Worm (Caenorhabditis elegans) whole organism, late embryonic: ENCODE data around the gene srxa-11.

ENCODE experiments used
- C08G9.2 ChIP-seq: sonication (generic microtip); optimal IDR thresholded peaks from 2 replicates; lab custom pipeline; 2016; ENCODE audit warnings: mild to moderate bottlenecking, missing genetic modification characterization, moderate library complexity, missing compliant biosample characterization
- C38D4.7 ChIP-seq: fragments of 200-800 bp; sonication (Bioruptor generic); optimal IDR thresholded peaks from 2 replicates; lab custom pipeline; 2018; ENCODE audit warnings: mild to moderate bottlenecking, missing genetic modification characterization, moderate library complexity, missing compliant biosample characterization
- F13H6.1 ChIP-seq: sonication (generic microtip); optimal IDR thresholded peaks from 2 replicates; lab custom pipeline; 2016; ENCODE audit warnings: missing genetic modification characterization, missing compliant biosample characterization
- K02D7.2 ChIP-seq: sonication (generic microtip); optimal IDR thresholded peaks from 2 replicates; lab custom pipeline; 2017; ENCODE audit warnings: mild to moderate bottlenecking, missing genetic modification characterization, missing compliant biosample characterization
- K09A11.1 ChIP-seq: sonication (generic microtip); optimal IDR thresholded peaks from 2 replicates; lab custom pipeline; 2017; ENCODE audit warnings: antibody characterized with exemption, mild to moderate bottlenecking, missing genetic modification characterization, missing compliant biosample characterization; ENCODE audit not compliant: insufficient read depth
- T23F11.4 ChIP-seq: fragments of 200-800 bp; sonication (Bioruptor generic); optimal IDR thresholded peaks from 2 replicates; lab custom pipeline; 2018; ENCODE audit warnings: mild to moderate bottlenecking, missing genetic modification characterization, missing compliant biosample characterization
- ahr-1 ChIP-seq: sonication (generic microtip); optimal IDR thresholded peaks from 2 replicates; lab custom pipeline; 2016; ENCODE audit warnings: missing genetic modification characterization, missing compliant biosample characterization
- ama-1 ChIP-seq: fragments of 150-350 bp; optimal IDR thresholded peaks from 2 replicates; lab custom pipeline; 2014
- ceh-18 ChIP-seq: sonication (generic microtip); optimal IDR thresholded peaks from 2 replicates; lab custom pipeline; 2016; ENCODE audit warnings: missing genetic modification characterization, missing compliant biosample characterization
- ceh-30 ChIP-seq: fragments of 150-350 bp; optimal IDR thresholded peaks from 2 replicates; lab custom pipeline; 2014; ENCODE audit warnings: missing biosample characterization, missing genetic modification characterization
- ceh-34 ChIP-seq: sonication (generic microtip); optimal IDR thresholded peaks from 2 replicates; lab custom pipeline; 2016; ENCODE audit warnings: mild to moderate bottlenecking, missing genetic modification characterization, missing compliant biosample characterization
- ceh-45 ChIP-seq: fragments of 200-800 bp; sonication (Bioruptor generic); IDR thresholded peaks from 2 replicates; pipeline ENCODE4 v1.3.6; 2022; ENCODE audit warnings: missing genetic modification reagents, missing genetic modification characterization, missing compliant biosample characterization
- ceh-6 ChIP-seq: fragments of 200-800 bp; sonication (Bioruptor generic); optimal IDR thresholded peaks from 2 replicates; lab custom pipeline; 2018; ENCODE audit warnings: mild to moderate bottlenecking, missing genetic modification characterization, missing compliant biosample characterization
- che-1 ChIP-seq: sonication (generic microtip); optimal IDR thresholded peaks from 2 replicates; lab custom pipeline; 2016; ENCODE audit warnings: mild to moderate bottlenecking, missing genetic modification characterization, missing compliant biosample characterization
- dve-1 ChIP-seq: sonication (generic microtip); optimal IDR thresholded peaks from 2 replicates; lab custom pipeline; 2017; ENCODE audit warnings: antibody characterized with exemption, mild to moderate bottlenecking, missing genetic modification characterization, missing compliant biosample characterization
- elt-2 ChIP-seq: sonication (generic microtip); optimal IDR thresholded peaks from 2 replicates; lab custom pipeline; 2016; ENCODE audit warnings: missing genetic modification reagents, missing genetic modification characterization, missing compliant biosample characterization
- elt-4 ChIP-seq: sonication (generic microtip); optimal IDR thresholded peaks from 2 replicates; lab custom pipeline; 2016; ENCODE audit warnings: missing genetic modification characterization, missing compliant biosample characterization
- ets-4 ChIP-seq: sonication (generic microtip); optimal IDR thresholded peaks from 2 replicates; lab custom pipeline; 2016; ENCODE audit warnings: missing genetic modification characterization, missing compliant biosample characterization
- eyg-1 ChIP-seq: sonication (generic microtip); optimal IDR thresholded peaks from 2 replicates; lab custom pipeline; 2016; ENCODE audit warnings: missing genotype, missing genetic modification characterization, missing compliant biosample characterization
- fkh-10 ChIP-seq: fragments of 150-350 bp; optimal IDR thresholded peaks from 2 replicates; lab custom pipeline; 2014; ENCODE audit warnings: missing biosample characterization, missing genetic modification reagents, missing genetic modification characterization
- fkh-6 ChIP-seq: sonication (generic microtip); optimal IDR thresholded peaks from 2 replicates; lab custom pipeline; 2016; ENCODE audit warnings: missing genetic modification characterization, missing compliant biosample characterization
- gmeb-2 ChIP-seq: sonication (generic microtip); optimal IDR thresholded peaks from 2 replicates; lab custom pipeline; 2016; ENCODE audit warnings: missing genetic modification characterization, inconsistent platforms, missing compliant biosample characterization
- hlh-6 ChIP-seq: sonication (generic microtip); optimal IDR thresholded peaks from 2 replicates; lab custom pipeline; 2016; ENCODE audit warnings: missing genotype, missing genetic modification characterization, missing compliant biosample characterization
- lin-11 ChIP-seq: fragments of 200-800 bp; sonication (Bioruptor generic); optimal IDR thresholded peaks from 2 replicates; lab custom pipeline; 2018; ENCODE audit warnings: mild to moderate bottlenecking, missing genetic modification characterization, missing compliant biosample characterization
- madf-2 ChIP-seq: sonication (generic microtip); optimal IDR thresholded peaks from 2 replicates; lab custom pipeline; 2017; ENCODE audit warnings: missing genetic modification characterization, missing compliant biosample characterization
- mec-3 ChIP-seq: sonication (generic microtip); optimal IDR thresholded peaks from 2 replicates; lab custom pipeline; 2016; ENCODE audit warnings: borderline replicate concordance, missing genetic modification characterization, missing compliant biosample characterization
- nfya-1 ChIP-seq: sonication (generic microtip); optimal IDR thresholded peaks from 2 replicates; lab custom pipeline; 2017; ENCODE audit warnings: missing genetic modification characterization, mild to moderate bottlenecking, missing compliant biosample characterization, antibody characterized with exemption, moderate library complexity
- nhr-232 ChIP-seq: sonication (generic microtip); optimal IDR thresholded peaks from 2 replicates; lab custom pipeline; 2016; ENCODE audit warnings: missing genetic modification characterization, missing compliant biosample characterization
- pat-9 ChIP-seq: fragments of 200-800 bp; sonication (Bioruptor generic); optimal IDR thresholded peaks from 2 replicates; lab custom pipeline; 2018; ENCODE audit warnings: mild to moderate bottlenecking, missing genetic modification characterization, moderate library complexity, missing compliant biosample characterization
- pax-1 ChIP-seq: fragments of 150-350 bp; optimal IDR thresholded peaks from 2 replicates; lab custom pipeline; 2014; ENCODE audit warnings: missing biosample characterization, missing genetic modification characterization
- pha-2 ChIP-seq: sonication (generic microtip); optimal IDR thresholded peaks from 2 replicates; lab custom pipeline; 2017; ENCODE audit warnings: mild to moderate bottlenecking, missing genetic modification characterization, missing compliant biosample characterization
- pqm-1 ChIP-seq: sonication (generic microtip); optimal IDR thresholded peaks from 2 replicates; lab custom pipeline; 2016; ENCODE audit warnings: missing genetic modification characterization, missing compliant biosample characterization
- rnt-1 ChIP-seq: sonication (generic microtip); optimal IDR thresholded peaks from 2 replicates; lab custom pipeline; 2016; ENCODE audit warnings: missing genetic modification characterization, missing compliant biosample characterization
- sox-2 ChIP-seq: fragments of 200-800 bp; sonication (Bioruptor generic); IDR thresholded peaks from 2 replicates; pipeline ENCODE4 v1.3.6; 2022; ENCODE audit warnings: missing genetic modification reagents, missing genetic modification characterization, missing compliant biosample characterization
- sox-4 ChIP-seq: sonication (generic microtip); optimal IDR thresholded peaks from 2 replicates; lab custom pipeline; 2017; ENCODE audit warnings: mild to moderate bottlenecking, missing genetic modification characterization, inconsistent platforms, missing compliant biosample characterization
- unc-55 ChIP-seq: sonication (generic microtip); optimal IDR thresholded peaks from 2 replicates; lab custom pipeline; 2017; ENCODE audit warnings: missing biosample characterization, missing genetic modification reagents, missing genetic modification characterization
- zip-5 ChIP-seq: sonication (generic microtip); optimal IDR thresholded peaks from 2 replicates; lab custom pipeline; 2016; ENCODE audit warnings: missing genetic modification characterization, missing compliant biosample characterization
- ztf-16 ChIP-seq: sonication (generic microtip); optimal IDR thresholded peaks from 2 replicates; lab custom pipeline; 2017; ENCODE audit warnings: missing genetic modification characterization, missing compliant biosample characterization

srxa-11 gene

DNA sequence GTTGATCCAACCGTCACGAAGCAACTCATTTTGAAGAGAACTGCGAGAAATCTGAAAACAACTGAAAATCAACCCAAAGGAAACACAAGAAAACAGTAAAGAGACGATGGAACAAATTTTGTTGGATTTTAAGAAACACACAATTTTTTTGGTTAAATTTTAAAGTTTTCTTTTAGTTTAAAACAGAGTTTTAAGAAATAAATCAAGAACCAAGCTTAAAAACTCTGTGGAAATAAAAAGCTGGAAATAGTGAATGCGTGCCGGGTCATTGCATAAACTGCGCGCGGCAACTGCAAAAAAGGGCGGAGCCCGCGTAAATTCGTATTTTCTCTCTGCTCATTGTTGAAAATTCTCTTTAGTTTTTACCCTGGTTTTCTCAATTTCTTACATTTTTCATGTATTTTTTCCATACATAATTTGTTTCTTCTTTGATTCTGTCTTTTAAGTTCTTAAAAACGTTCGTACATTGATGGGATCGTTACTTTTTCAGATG is 38.0 kb downstream of the srxa-11 start, which contains the start of the genes algn-13 and R10D12.13 (continued):
- TF ChIP-seq K09A11.1 (tag; lab: Kevin White, UChicago) (peak; percentile 77), ceh-45 (GFP tag; lab: Robert Waterston, UW) (peak; percentile 51; the same call in 1 of the 2 replicates), K02D7.2 (tag; lab: Kevin White, UChicago) (peak; percentile 75), F13H6.1 (peak; percentile 80), fkh-6 (tag; lab: Kevin White, UChicago) (peak; percentile 77), rnt-1 (peak; percentile 75), pqm-1 (tag; lab: Kevin White, UChicago) (no peak), fkh-10 (GFP tag; lab: Kevin White, UChicago) (no peak), zip-5 (tag; lab: Kevin White, UChicago) (peak; percentile 67), ztf-16 (tag; lab: Kevin White, UChicago) (peak; percentile 78), ets-4 (peak; percentile 10), unc-55 (GFP tag; lab: Kevin White, UChicago) (no peak), ahr-1 (peak; percentile 83), hlh-6 (peak; percentile 81), che-1 (tag; lab: Kevin White, UChicago) (peak; percentile 78), C38D4.7 (GFP tag; lab: Kevin White, UChicago) (peak; percentile 77), nhr-232 (tag; lab: Kevin White, UChicago) (peak; percentile 71), eyg-1 (tag; lab: Kevin White, UChicago) (peak; percentile 58), elt-2 (tag; lab: Kevin White, UChicago) (peak; percentile 95), pat-9 (tag; lab: Kevin White, UChicago) (peak; percentile 84), mec-3 (tag; lab: Kevin White, UChicago) (peak; percentile 1), ama-1 (lab: Kevin White, UChicago) (no peak), sox-4 (tag; lab: Kevin White, UChicago) (peak; percentile 79), pax-1 (no peak), ceh-30 (no peak), ceh-34 (tag; lab: Kevin White, UChicago) (peak; percentile 80), elt-4 (tag; lab: Kevin White, UChicago) (no peak), lin-11 (tag; lab: Kevin White, UChicago) (peak; percentile 69), madf-2 (tag; lab: Kevin White, UChicago) (peak; percentile 50), pha-2 (tag; lab: Kevin White, UChicago) (peak; percentile 79), nfya-1 (tag; lab: Kevin White, UChicago) (peak; percentile 78), gmeb-2 (tag; lab: Kevin White, UChicago) (peak; percentile 72), ceh-6 (GFP tag; lab: Kevin White, UChicago) (peak; percentile 56)

DNA sequence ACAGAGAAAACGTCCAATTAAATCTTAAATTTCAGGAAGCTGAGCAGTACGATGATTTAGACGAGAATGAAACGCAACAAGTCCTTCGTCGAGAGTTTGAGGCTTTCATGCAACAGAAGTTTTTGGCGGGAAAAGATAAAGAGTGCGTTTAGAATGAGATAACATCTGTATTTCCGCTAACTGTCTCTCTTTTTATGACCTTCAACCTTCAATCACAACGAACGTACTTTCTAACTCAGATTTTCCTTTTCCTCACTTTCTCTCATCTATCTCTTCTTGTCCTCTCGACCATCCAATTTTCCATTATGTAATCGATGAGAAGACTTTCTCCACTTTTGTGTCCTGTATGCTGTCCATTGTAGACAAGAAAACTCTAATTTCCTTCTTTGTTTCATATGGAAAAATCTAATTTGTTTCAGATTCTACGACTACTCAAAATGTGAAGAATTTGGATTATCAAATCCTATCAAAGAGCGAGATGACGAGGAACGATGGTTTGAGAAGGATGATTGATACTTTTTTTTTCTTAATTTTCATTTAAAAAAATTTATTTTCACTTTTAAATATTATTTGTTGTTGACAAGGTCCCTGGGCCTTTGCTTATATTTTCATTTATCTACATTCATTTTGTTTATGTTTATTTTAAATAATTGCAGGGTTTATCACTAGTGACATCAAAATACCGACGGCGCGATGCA is 39.5 kb downstream of the srxa-11 start, which contains the start of gene sao-1:
TSS of gene sao-1 (plus strand) at position 648 of the 698 bp plus-strand sequence.
- TF ChIP-seq che-1 (tag; lab: Kevin White, UChicago) (no peak), dve-1 (no peak), ets-4 (no peak), sox-2 (GFP tag; lab: Robert Waterston, UW) (no peak), sox-4 (tag; lab: Kevin White, UChicago) (no peak), ahr-1 (no peak), mec-3 (tag; lab: Kevin White, UChicago) (no peak), ceh-18 (tag; lab: Kevin White, UChicago) (no peak), pax-1 (no peak), ceh-6 (GFP tag; lab: Kevin White, UChicago) (no peak), C08G9.2 (tag; lab: Kevin White, UChicago) (no peak), C38D4.7 (GFP tag; lab: Kevin White, UChicago) (no peak), T23F11.4 (no peak), zip-5 (tag; lab: Kevin White, UChicago) (no peak)
- TF ChIP-seq, all 69 proteins: peak for 0
